Fruit fly (Drosophila melanogaster) whole organism: ENCODE data around the gene RpS10b.

Experiments used
- CG8478 ChIP-seq: fragments of >200 bp; optimal IDR thresholded peaks from 2 replicates; lab custom pipeline; 2018; ENCODE audit warnings: inconsistent platforms
- EcR ChIP-seq, 2 experiments: fragments of >200 bp; optimal IDR thresholded peaks; 2 replicates each; lab custom pipeline; 2017; ENCODE audit warnings: missing biosample characterization in 2 of 2, missing genetic modification characterization in 2 of 2, missing genetic modification reagents in 2 of 2
- pan ChIP-seq: fragments of >200 bp; optimal IDR thresholded peaks from 2 replicates; lab custom pipeline; 2017
- psq ChIP-seq: fragments of >200 bp; optimal IDR thresholded peaks from 2 replicates; lab custom pipeline; 2017
- usp ChIP-seq: fragments of >200 bp; optimal IDR thresholded peaks from 2 replicates; lab custom pipeline; 2017; ENCODE audit warnings: missing biosample characterization, missing genetic modification characterization, mixed read lengths

- TF ChIP-seq CG8478 (no peak), usp (GFP tag; lab: Kevin White, UChicago) (no peak), pan (lab: Kevin White, UChicago) (no peak), EcR (GFP tag; optimal IDR thresholded peaks at IDR 0.05; lab: Kevin White, UChicago) (no peak), psq (lab: Kevin White, UChicago) (no peak)
Observed at dm6 chrX:19581881-19582280, 15.9 kb upstream of the RpS10b start, which contains the start of gene CG14218.
